Fruit fly (Drosophila melanogaster) whole organism, embryonic: ENCODE results near the gene CG33158.

Experiments used
- Blimp-1 ChIP-seq: fragments of 200-800 bp; sonication (Bioruptor generic); optimal IDR thresholded peaks from 3 replicates; lab custom pipeline; 2018; ENCODE audit warnings: missing biosample characterization, missing genetic modification characterization, mild to moderate bottlenecking, moderate library complexity, missing genetic modification reagents
- CG12299 ChIP-seq: fragments of 200-800 bp; sonication (Bioruptor generic); optimal IDR thresholded peaks from 2 replicates; lab custom pipeline; 2018; ENCODE audit warnings: missing biosample characterization, mild to moderate bottlenecking, missing genetic modification characterization
- CG5180 ChIP-seq: fragments of 200-800 bp; sonication (Bioruptor generic); optimal IDR thresholded peaks from 3 replicates; lab custom pipeline; 2017; ENCODE audit warnings: missing biosample characterization, missing genetic modification characterization, mild to moderate bottlenecking, moderate library complexity, missing genetic modification reagents
- Dip2 ChIP-seq: fragments of 200-800 bp; sonication (Bioruptor generic); IDR thresholded peaks from 2 replicates; pipeline ENCODE4 v1.3.6; 2022; ENCODE audit warnings: missing biosample characterization, missing genetic modification characterization
- oc ChIP-seq: fragments of 200-800 bp; sonication (Bioruptor generic); optimal IDR thresholded peaks from 2 replicates; lab custom pipeline; 2018; ENCODE audit warnings: missing biosample characterization, mild to moderate bottlenecking, missing genetic modification characterization, moderate library complexity
- pfk ChIP-seq: fragments of 200-800 bp; sonication (Bioruptor generic); optimal IDR thresholded peaks from 2 replicates; lab custom pipeline; 2018; ENCODE audit warnings: missing biosample characterization, mild to moderate bottlenecking, missing genetic modification characterization, moderate library complexity
- phol ChIP-seq: fragments of 200-800 bp; sonication (Bioruptor generic); optimal IDR thresholded peaks from 3 replicates; lab custom pipeline; 2018; ENCODE audit warnings: missing biosample characterization, mild to moderate bottlenecking, missing genetic modification characterization, moderate library complexity

Gene CG33158

DNA sequence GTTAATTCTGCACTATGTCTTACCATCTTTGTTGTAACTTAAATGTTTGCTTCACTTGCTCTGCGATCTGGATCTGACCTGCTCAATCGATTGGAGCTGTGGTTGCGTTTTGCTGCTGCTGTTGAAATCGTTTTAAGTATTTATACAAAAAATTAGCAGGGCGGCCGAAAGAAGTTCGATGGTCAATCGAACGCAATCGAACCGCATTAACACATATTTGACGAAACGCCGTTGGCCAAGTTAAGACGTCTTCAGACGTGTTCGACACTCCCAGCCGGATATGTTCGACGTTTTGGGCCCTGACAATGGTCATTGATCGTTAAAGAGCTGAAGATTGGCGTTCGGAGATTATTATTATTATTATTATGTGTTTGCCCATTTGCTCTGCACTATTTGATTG, 126.1 kb downstream of the CG33158 start, which contains the start of gene CG13033:
TSS of gene CG13033 (minus strand) at position 118 of the 400 bp plus-strand sequence.
- no peak for TF ChIP-seq pfk (GFP tag; lab: Kevin White, UChicago)
- peak; percentile 96 for TF ChIP-seq CG5180 (GFP tag; lab: Kevin White, UChicago)
- TF ChIP-seq, all 482 proteins: peak for 1

DNA sequence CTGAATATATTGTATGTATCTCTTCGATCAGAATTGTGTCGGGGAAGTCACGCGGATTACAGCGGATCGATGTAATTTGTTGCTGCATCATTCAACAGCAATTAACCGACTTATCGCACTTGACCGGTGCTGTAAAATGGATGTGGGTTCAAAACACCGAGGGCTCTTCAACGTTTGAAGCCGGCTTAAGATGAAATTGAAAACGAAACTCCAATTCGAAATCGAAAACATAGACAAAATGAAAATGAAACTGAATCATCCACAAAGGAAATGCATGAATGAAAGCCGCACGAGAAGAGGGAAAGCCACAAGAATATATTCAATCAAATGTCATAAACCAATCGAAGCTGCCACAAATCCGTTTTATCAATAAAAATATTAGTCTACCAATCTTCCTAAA, 126.8 kb downstream of the CG33158 start:
- TF ChIP-seq phol (no peak), Dip2 (no peak), CG12299 (tag; lab: Kevin White, UChicago) (no peak), oc (peak; percentile 0), Blimp-1 (peak; percentile 93)
